Fruit fly (Drosophila melanogaster) ovary, adult (tissue): ENCODE data around the gene CG11178.
A peak's percentile ranks its signal among the peaks of the same experiment; 100 is the strongest.

ENCODE experiments used
- CG17801 ChIP-seq: fragments of 200-800 bp; optimal IDR thresholded peaks from 2 replicates; lab custom pipeline; 2019; ENCODE audit warnings: missing biosample characterization, mild to moderate bottlenecking, missing genetic modification characterization, moderate library complexity; ENCODE audit not compliant: partially characterized antibody

Gene CG11178

dm6 chrX:13605381-13605780, at the start of gene CG11178:
TSS of gene CG11178 (plus strand) at chrX:13605681.
- no peak for TF ChIP-seq CG17801 (GFP tag; lab: Kevin White, UChicago)

- no peak for TF ChIP-seq CG17801 (GFP tag; lab: Kevin White, UChicago)
These were observed 49.8 kb upstream of the CG11178 start, which contains the start of gene CG11816 for dm6 chrX:13555700-13556099. TSS of gene CG11816 (minus strand) at chrX:13555800.

- no peak for TF ChIP-seq CG17801 (GFP tag; lab: Kevin White, UChicago)
These were observed 49.3 kb upstream of the CG11178 start, which contains the start of gene CG32631 for dm6 chrX:13556172-13556571. TSS of gene CG32631 (plus strand) at chrX:13556472.

dm6 chrX:13561371-13561770, 44.1 kb upstream of the CG11178 start, which contains the start of gene CG32633:
TSS of gene CG32633 (plus strand) at chrX:13561671.
- TF ChIP-seq CG17801 (GFP tag; lab: Kevin White, UChicago) = no peak

- no peak for TF ChIP-seq CG17801 (GFP tag; lab: Kevin White, UChicago)
These were observed 42.4 kb upstream of the CG11178 start for dm6 chrX:13563042-13563441.

- TF ChIP-seq CG17801 (GFP tag; lab: Kevin White, UChicago) = peak; percentile 31
These were observed 41.7 kb upstream of the CG11178 start, which contains the start of the genes CG46311 and Tpst for dm6 chrX:13563483-13564443. TSS of gene CG46311 (plus strand) at chrX:13563823. TSS of gene Tpst (plus strand) at chrX:13563823.

- no peak for TF ChIP-seq CG17801 (GFP tag; lab: Kevin White, UChicago)
These were observed 39.9 kb upstream of the CG11178 start for dm6 chrX:13565490-13566156.

- TF ChIP-seq CG17801 (GFP tag; lab: Kevin White, UChicago) = peak; percentile 44
These were observed 37.4 kb upstream of the CG11178 start for dm6 chrX:13568127-13568526.

- TF ChIP-seq CG17801 (GFP tag; lab: Kevin White, UChicago) = peak; percentile 6
These were observed 36.6 kb upstream of the CG11178 start for dm6 chrX:13568841-13569240.

- no peak for TF ChIP-seq CG17801 (GFP tag; lab: Kevin White, UChicago)
These were observed 35.2 kb upstream of the CG11178 start for dm6 chrX:13570255-13570654.

- TF ChIP-seq CG17801 (GFP tag; lab: Kevin White, UChicago) = peak; percentile 78
These were observed 33.1 kb upstream of the CG11178 start for dm6 chrX:13572382-13572781.

- TF ChIP-seq CG17801 (GFP tag; lab: Kevin White, UChicago) = no peak
These were observed 26.2 kb upstream of the CG11178 start for dm6 chrX:13579322-13579721.

- no peak for TF ChIP-seq CG17801 (GFP tag; lab: Kevin White, UChicago)
These were observed 18.6 kb upstream of the CG11178 start for dm6 chrX:13586888-13587287.

dm6 chrX:13593667-13594066, 11.8 kb upstream of the CG11178 start:
- TF ChIP-seq CG17801 (GFP tag; lab: Kevin White, UChicago) = no peak

dm6 chrX:13597753-13598152, 7.7 kb upstream of the CG11178 start:
- TF ChIP-seq CG17801 (GFP tag; lab: Kevin White, UChicago) = no peak
